Fruit fly (Drosophila melanogaster): Measurements from ENCODE around the gene Srlp.

The Srlp gene

DNA sequence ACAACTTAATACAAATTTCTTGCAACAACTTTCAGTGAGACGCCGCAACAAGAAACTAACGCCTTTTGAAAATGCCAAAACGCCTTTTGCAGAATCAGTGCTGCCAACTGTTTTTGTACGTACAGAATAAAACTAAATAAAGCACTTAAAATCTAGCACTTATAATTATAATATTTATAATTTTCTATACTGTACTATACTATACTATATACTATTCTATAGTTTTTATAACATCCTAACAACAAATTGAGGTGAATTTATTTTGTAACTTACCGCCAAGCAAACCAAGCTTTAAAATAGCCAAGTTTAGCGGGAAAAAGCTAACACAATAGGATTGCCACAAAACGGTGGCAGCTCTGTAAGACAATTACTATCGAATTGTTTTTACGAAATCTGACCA is at the start of gene Srlp, which contains the start of gene Aos1 (continued):
- TF ChIP-seq ttk (GFP tag; IDR thresholded peaks at IDR 0.05) (no peak), Usf (GFP tag; optimal IDR thresholded peaks at IDR 0.05) (peak; percentile 9), CG4854 (GFP tag; optimal IDR thresholded peaks at IDR 0.05) (no peak), Stat92E (GFP tag; optimal IDR thresholded peaks at IDR 0.05) (no peak), CG10979 (tag; optimal IDR thresholded peaks at IDR 0.05) (peak; percentile 52), Dip3 (GFP tag; optimal IDR thresholded peaks at IDR 0.05) (no peak), pnt (GFP tag; optimal IDR thresholded peaks at IDR 0.05) (no peak), CG12942 (GFP tag; optimal IDR thresholded peaks at IDR 0.05) (peak; percentile 52), Dp (GFP tag; optimal IDR thresholded peaks at IDR 0.05) (peak; percentile 50), slbo (GFP tag; IDR thresholded peaks at IDR 0.05) (0 out of 2 replicates have a peak, but pooled peaks have one; percentile 40), CG9876 (GFP tag; optimal IDR thresholded peaks at IDR 0.05) (no peak), CG10543 (GFP tag; optimal IDR thresholded peaks at IDR 0.05) (peak; percentile 41), CG1647 (GFP tag; optimal IDR thresholded peaks at IDR 0.05) (peak; percentile 6), al (GFP tag; IDR thresholded peaks at IDR 0.05) (peak; percentile 43), CG17359 (tag; optimal IDR thresholded peaks at IDR 0.05) (peak; percentile 35), Hr51 (GFP tag; optimal IDR thresholded peaks at IDR 0.05) (no peak), Aef1 (GFP tag; IDR thresholded peaks at IDR 0.05) (no peak), row (GFP tag; IDR thresholded peaks at IDR 0.05) (peak; percentile 88), Max (GFP tag; optimal IDR thresholded peaks at IDR 0.05) (peak; percentile 56), bbx (GFP tag; IDR thresholded peaks at IDR 0.05; ENCODE audit: partially characterized antibody) (no peak), wdn (GFP tag; IDR thresholded peaks at IDR 0.05) (no peak), cato (GFP tag; optimal IDR thresholded peaks at IDR 0.05; ENCODE audit: borderline replicate concordance) (no peak), amos (GFP tag; IDR thresholded peaks at IDR 0.05; ENCODE audit: partially characterized antibody) (peak; percentile 12; the same call in 1 of the 2 replicates), CG6813 (GFP tag; optimal IDR thresholded peaks at IDR 0.05) (no peak), Myb (GFP tag; optimal IDR thresholded peaks at IDR 0.05) (no peak), zfh2 (GFP tag; optimal IDR thresholded peaks at IDR 0.05) (peak; percentile 18), mam (GFP tag; optimal IDR thresholded peaks at IDR 0.05) (peak; percentile 15), CG3281 (GFP tag; optimal IDR thresholded peaks at IDR 0.05) (peak; percentile 50), CG1233 (GFP tag; optimal IDR thresholded peaks at IDR 0.05) (peak; percentile 45), CG13424 (tag; optimal IDR thresholded peaks at IDR 0.05) (peak; percentile 73), CG16863 (GFP tag; optimal IDR thresholded peaks at IDR 0.05) (no peak), PHDP (tag; optimal IDR thresholded peaks at IDR 0.05) (peak; percentile 61), CG10209 (GFP tag; optimal IDR thresholded peaks at IDR 0.05) (peak; percentile 34), lilli (GFP tag; optimal IDR thresholded peaks at IDR 0.05) (peak; percentile 8), CG14965 (GFP tag; optimal IDR thresholded peaks at IDR 0.05; ENCODE audit: borderline replicate concordance) (no peak), sr (GFP tag; IDR thresholded peaks at IDR 0.05) (no peak), dysf (GFP tag; IDR thresholded peaks at IDR 0.05) (no peak; the same call in 2 of the 3 replicates), CG6683 (GFP tag; optimal IDR thresholded peaks at IDR 0.05) (peak; percentile 3), ERR (GFP tag; optimal IDR thresholded peaks at IDR 0.05) (no peak), CG11696 (GFP tag; IDR thresholded peaks at IDR 0.05) (no peak), Rfx (GFP tag; IDR thresholded peaks at IDR 0.05) (0 out of 2 replicates have a peak, but pooled peaks have one; percentile 36), kah (GFP tag; optimal IDR thresholded peaks at IDR 0.05) (peak; percentile 27), CG30431 (GFP tag; optimal IDR thresholded peaks at IDR 0.05) (no peak), grn (GFP tag; optimal IDR thresholded peaks at IDR 0.05) (no peak), scrt (GFP tag; optimal IDR thresholded peaks at IDR 0.05) (no peak), CG12299 (tag; optimal IDR thresholded peaks at IDR 0.05) (peak; percentile 20), CG17328 (GFP tag; IDR thresholded peaks at IDR 0.05) (0 out of 2 replicates have a peak, but pooled peaks have one; percentile 30), maf-S (GFP tag; optimal IDR thresholded peaks at IDR 0.05) (no peak), sqz (GFP tag; optimal IDR thresholded peaks at IDR 0.05) (no peak), hb (GFP tag; IDR thresholded peaks at IDR 0.05; ENCODE audit: partially characterized antibody) (no peak)
